Worm (Caenorhabditis elegans): ENCODE data around the gene F21C10.5.
"Not testable (repeated sequence)": the region's sequence is repeated elsewhere in the genome, so short reads cannot be mapped to it uniquely, and the experiment has no call there.

F21C10.5 gene

DNA sequence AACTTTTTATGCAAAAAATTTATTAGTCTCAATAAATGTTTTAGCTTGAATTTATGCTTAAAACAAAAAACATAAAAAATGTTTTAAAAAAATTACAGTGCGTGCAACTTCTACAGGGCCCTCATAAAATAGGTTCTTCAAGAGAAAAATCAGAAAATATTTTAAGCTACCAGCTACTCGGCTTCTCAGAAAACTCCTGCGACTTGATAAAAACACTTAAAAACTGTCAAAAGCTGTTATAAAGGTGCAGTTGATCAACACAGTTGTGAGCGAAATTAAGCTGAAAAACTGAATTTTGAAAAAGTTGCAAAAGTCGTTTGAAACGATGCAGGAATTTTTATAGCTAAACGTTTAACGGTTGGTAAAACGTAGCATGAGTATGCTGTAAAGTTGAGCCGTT, 36.7 kb upstream of the F21C10.5 start (continued):
- TF ChIP-seq ceh-62 (tag; optimal IDR thresholded peaks at IDR 0.05) = no peak
- peak; percentile 63 for TF ChIP-seq nhr-41 (GFP tag; IDR thresholded peaks at IDR 0.05)
- no peak for TF ChIP-seq nhr-111 (GFP tag; optimal IDR thresholded peaks at IDR 0.05)
- peak; percentile 67; the same call in 1 of the 2 replicates for TF ChIP-seq hmg-1.1 (GFP tag; IDR thresholded peaks at IDR 0.05)
- TF ChIP-seq R02D3.7 (tag; optimal IDR thresholded peaks at IDR 0.05) = no peak
- TF ChIP-seq aly-2 (tag; optimal IDR thresholded peaks at IDR 0.05) = no peak
- peak; percentile 36 for TF ChIP-seq sdz-12 (GFP tag; optimal IDR thresholded peaks at IDR 0.05)
- peak; percentile 96 for TF ChIP-seq zfp-3 (GFP tag; conservative IDR thresholded peaks at IDR 0.05)
- TF ChIP-seq php-3 (GFP tag; IDR thresholded peaks at IDR 0.05) = peak; percentile 53
- TF ChIP-seq lsy-2 (tag; optimal IDR thresholded peaks at IDR 0.05) = no peak
- no peak for TF ChIP-seq Y48G9A.11 (GFP tag; IDR thresholded peaks at IDR 0.05)
- peak; percentile 85; the same call in 1 of the 2 replicates for TF ChIP-seq daf-19 (GFP tag; conservative IDR thresholded peaks at IDR 0.05)

DNA sequence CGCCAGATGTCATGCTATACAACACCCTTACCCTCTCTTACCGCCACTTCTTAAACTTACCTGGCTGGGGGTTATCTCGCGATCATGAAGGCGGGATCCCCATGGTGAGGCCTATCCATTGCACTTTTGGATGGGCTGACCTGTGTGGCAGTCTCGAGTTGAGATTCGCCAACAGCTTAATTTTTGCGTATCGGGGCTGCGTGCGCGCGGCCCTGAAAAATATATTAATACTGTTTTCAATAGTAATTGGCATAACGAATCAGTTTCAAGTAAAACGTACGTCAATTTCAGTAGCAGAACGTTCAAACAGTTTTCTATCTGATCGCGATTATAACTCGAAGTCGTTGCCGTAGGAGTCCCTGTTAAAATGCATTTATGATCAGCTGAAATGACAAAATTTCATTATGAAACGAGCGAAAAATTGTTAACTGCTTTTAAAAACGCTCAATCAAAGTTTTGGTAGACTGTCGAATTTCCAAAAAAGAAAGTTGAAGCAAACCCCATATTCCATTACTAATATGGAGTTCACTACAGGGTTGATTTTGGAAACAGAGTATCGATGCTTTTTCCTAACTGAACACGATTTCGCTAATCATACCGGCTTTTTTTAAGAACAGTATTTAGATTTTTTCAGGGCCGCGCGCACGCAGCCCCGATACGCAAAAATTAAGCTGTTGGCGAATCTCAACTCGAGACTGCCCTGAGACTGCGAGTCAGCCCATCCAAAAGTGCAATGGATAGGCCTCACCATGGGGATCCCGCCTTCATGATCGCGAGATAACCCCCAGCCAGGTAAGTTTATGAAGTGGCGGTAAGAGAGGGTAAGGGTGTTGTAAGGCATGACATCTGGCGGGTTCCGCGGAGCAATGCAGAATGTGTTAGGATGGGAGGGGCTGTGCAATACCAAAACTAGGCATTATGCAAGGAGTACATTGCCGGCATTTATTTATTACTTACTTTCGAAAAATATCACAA, 34.3 kb upstream of the F21C10.5 start:
- TF ChIP-seq unc-62 (GFP tag; optimal IDR thresholded peaks at IDR 0.05 in 1 of 2) = peak in 1 of 2 experiments; percentile 49
- not testable (repeated sequence) for TF ChIP-seq unc-62 (tag; optimal IDR thresholded peaks at IDR 0.05)
- peak; percentile 82 for TF ChIP-seq zfp-3 (GFP tag; conservative IDR thresholded peaks at IDR 0.05)
- peak; percentile 30 for TF ChIP-seq set-16 (GFP tag; IDR thresholded peaks at IDR 0.05)
- TF ChIP-seq mdt-29 (GFP tag; IDR thresholded peaks at IDR 0.05) = peak; percentile 11; the same call in 1 of the 2 replicates
- peak; percentile 31; the same call in 1 of the 2 replicates for TF ChIP-seq ctbp-1 (GFP tag; IDR thresholded peaks at IDR 0.05)
- TF ChIP-seq tra-1 (GFP tag; IDR thresholded peaks at IDR 0.05) = 0 out of 2 replicates have a peak, but pooled peaks have one; percentile 11
- TF ChIP-seq lim-7 (GFP tag; IDR thresholded peaks at IDR 0.05) = peak; percentile 33; the same call in 1 of the 2 replicates
- TF ChIP-seq snpc-1.2 (GFP tag; IDR thresholded peaks at IDR 0.05) = peak; percentile 66
- TF ChIP-seq lin-38 (GFP tag; IDR thresholded peaks at IDR 0.05) = 0 out of 2 replicates have a peak, but pooled peaks have one; percentile 16
- TF ChIP-seq mes-2 (tag; optimal IDR thresholded peaks at IDR 0.05; ENCODE audit: poor library complexity, severe bottlenecking) = peak; percentile 15
- TF ChIP-seq daf-19 (GFP tag; conservative IDR thresholded peaks at IDR 0.05) = 0 out of 2 replicates have a peak, but pooled peaks have one; percentile 51
- 0 out of 2 replicates have a peak, but pooled peaks have one; percentile 4 for TF ChIP-seq ceh-44 (GFP tag; IDR thresholded peaks at IDR 0.05)
- peak; percentile 64; the same call in 1 of the 2 replicates for TF ChIP-seq egl-43 (GFP tag; IDR thresholded peaks at IDR 0.05)

DNA sequence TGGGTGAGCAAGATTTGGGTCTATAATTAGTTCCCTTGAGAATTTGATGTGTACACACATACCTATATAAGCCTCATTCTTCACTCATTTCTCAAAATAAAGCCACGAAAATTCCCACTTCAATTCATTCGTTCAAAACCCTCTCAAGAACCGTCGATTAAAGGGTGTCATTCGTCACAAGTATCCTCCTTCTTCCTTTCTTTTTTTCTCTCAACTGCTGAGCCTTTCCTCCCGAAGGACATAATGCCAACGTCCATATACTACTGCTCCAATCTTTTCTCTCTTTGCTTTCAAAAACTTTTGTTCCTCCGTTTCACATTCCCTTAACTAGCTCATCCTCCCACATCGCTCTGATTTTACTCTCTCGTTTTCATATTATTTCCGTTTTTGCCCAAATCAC, 33.2 kb upstream of the F21C10.5 start, which contains the start of gene T27E4.1:
Gene T27E4.1 (plus strand): TSS at position 137 of the 400 bp plus-strand sequence.
- TF ChIP-seq F10B5.3 (tag; optimal IDR thresholded peaks at IDR 0.05) = no peak
- TF ChIP-seq saeg-2 (GFP tag; IDR thresholded peaks at IDR 0.05) = no peak
- no peak for TF ChIP-seq F44E2.7 (GFP tag; IDR thresholded peaks at IDR 0.05)
- no peak for TF ChIP-seq mxl-3 (GFP tag; optimal IDR thresholded peaks at IDR 0.05)
- TF ChIP-seq ceh-62 (tag; optimal IDR thresholded peaks at IDR 0.05) = no peak
- no peak for TF ChIP-seq zip-11 (GFP tag; IDR thresholded peaks at IDR 0.05)
- TF ChIP-seq nhr-76 (tag; optimal IDR thresholded peaks at IDR 0.05) = no peak
- TF ChIP-seq nhr-10 (tag; optimal IDR thresholded peaks at IDR 0.05) = no peak
- no peak for TF ChIP-seq daf-8 (GFP tag; IDR thresholded peaks at IDR 0.05)
- no peak for TF ChIP-seq lin-39 (tag; optimal IDR thresholded peaks at IDR 0.05)
- no peak for TF ChIP-seq nhr-111 (GFP tag; optimal IDR thresholded peaks at IDR 0.05)
- 0 out of 2 replicates have a peak, but pooled peaks have one; percentile 21 for TF ChIP-seq ceh-20 (GFP tag; IDR thresholded peaks at IDR 0.05)
- TF ChIP-seq vab-7 (GFP tag; IDR thresholded peaks at IDR 0.05) = no peak
- peak; percentile 30 for TF ChIP-seq fkh-10 (GFP tag; optimal IDR thresholded peaks at IDR 0.05)
- TF ChIP-seq hlh-30 (tag; optimal IDR thresholded peaks at IDR 0.05; ENCODE audit: insufficient read depth) = peak; percentile 31
- TF ChIP-seq daf-16 (GFP tag; optimal IDR thresholded peaks at IDR 0.05) = no peak
- TF ChIP-seq daf-16 (tag; optimal IDR thresholded peaks at IDR 0.05) = no peak
- TF ChIP-seq mep-1 (tag; optimal IDR thresholded peaks at IDR 0.05) = peak; percentile 12
- TF ChIP-seq gei-8 (GFP tag; optimal IDR thresholded peaks at IDR 0.05) = no peak
- TF ChIP-seq egl-27 (tag; optimal IDR thresholded peaks at IDR 0.05) = no peak
- TF ChIP-seq hlh-11 (tag; optimal IDR thresholded peaks at IDR 0.05) = no peak
- no peak for TF ChIP-seq php-3 (GFP tag; IDR thresholded peaks at IDR 0.05)
- TF ChIP-seq skn-1 (tag; optimal IDR thresholded peaks at IDR 0.05) = no peak
- no peak for TF ChIP-seq madf-9 (GFP tag; conservative IDR thresholded peaks at IDR 0.05)

Data from whole organism, L4 larva.